Worm (Caenorhabditis elegans) whole organism, L1 larva: ENCODE measurements around the gene dct-15.

Source experiments
- C04F5.9 ChIP-seq: sonication (generic microtip); optimal IDR thresholded peaks from 2 replicates; lab custom pipeline; 2016; ENCODE audit warnings: missing genetic modification characterization, missing compliant biosample characterization
- F16B12.6 ChIP-seq: fragments of 150-350 bp; optimal IDR thresholded peaks from 2 replicates; lab custom pipeline; 2014; ENCODE audit warnings: missing biosample characterization, missing genetic modification characterization
- alr-1 ChIP-seq: fragments of 200-800 bp; sonication (Bioruptor generic); optimal IDR thresholded peaks from 2 replicates; lab custom pipeline; 2018; ENCODE audit warnings: borderline replicate concordance, mild to moderate bottlenecking, missing genetic modification characterization, missing compliant biosample characterization
- aly-2 ChIP-seq: fragments of 150-350 bp; optimal IDR thresholded peaks from 2 replicates; lab custom pipeline; 2014; ENCODE audit warnings: missing biosample characterization, missing genetic modification characterization
- blmp-1 ChIP-seq: fragments of 150-350 bp; optimal IDR thresholded peaks from 2 replicates; lab custom pipeline; 2014; ENCODE audit warnings: missing biosample characterization, missing genetic modification characterization
- ceh-8 ChIP-seq: fragments of 200-800 bp; sonication (Bioruptor generic); optimal IDR thresholded peaks from 2 replicates; lab custom pipeline; 2018; ENCODE audit warnings: mild to moderate bottlenecking, missing genetic modification characterization, moderate library complexity, missing compliant biosample characterization
- dsc-1 ChIP-seq: sonication (generic microtip); optimal IDR thresholded peaks from 2 replicates; lab custom pipeline; 2016; ENCODE audit warnings: mild to moderate bottlenecking, missing genetic modification characterization, missing compliant biosample characterization
- efl-1 ChIP-seq, 4 experiments: fragments of 150-350 bp; optimal IDR thresholded peaks in 3 of 4; peaks in 1 of 4; 1 replicate in 1 of 4; 2 replicates in 3 of 4; lab custom pipeline; 2014; ENCODE audit warnings: missing biosample characterization in 2 of 4, missing genetic modification characterization in 2 of 4, missing genetic modification reagents in 2 of 4
- elt-3 ChIP-seq, 6 experiments: fragments of 150-350 bp in 1 of 6; sonication (generic microtip); optimal IDR thresholded peaks; 2 replicates each; lab custom pipeline; 2017 to 2018; ENCODE audit warnings: missing biosample characterization in 6 of 6, missing genetic modification characterization in 6 of 6, inconsistent platforms in 1 of 6
- fos-1 ChIP-seq: fragments of 150-350 bp; optimal IDR thresholded peaks from 2 replicates; lab custom pipeline; 2014; ENCODE audit warnings: missing biosample characterization, missing genetic modification characterization
- hlh-4 ChIP-seq: sonication (generic microtip); optimal IDR thresholded peaks from 2 replicates; lab custom pipeline; 2016; ENCODE audit warnings: mild to moderate bottlenecking, missing genetic modification characterization, missing compliant biosample characterization
- irx-1 ChIP-seq: sonication (generic microtip); optimal IDR thresholded peaks from 2 replicates; lab custom pipeline; 2016; ENCODE audit warnings: missing genetic modification characterization, missing compliant biosample characterization
- jun-1 ChIP-seq: fragments of 150-350 bp; optimal IDR thresholded peaks from 2 replicates; lab custom pipeline; 2014; ENCODE audit warnings: missing biosample characterization, missing genetic modification reagents, missing genetic modification characterization
- lin-14 ChIP-seq: fragments of 200-800 bp; sonication (Bioruptor generic); optimal IDR thresholded peaks from 2 replicates; lab custom pipeline; 2018; ENCODE audit warnings: mild to moderate bottlenecking, missing genetic modification characterization, moderate library complexity, missing compliant biosample characterization
- lsy-2 ChIP-seq, 2 experiments: fragments of 150-350 bp; optimal IDR thresholded peaks; 2 replicates each; lab custom pipeline; 2014; ENCODE audit warnings: missing biosample characterization in 2 of 2, missing genetic modification characterization in 2 of 2
- mdl-1 ChIP-seq, 2 experiments: fragments of 150-350 bp; optimal IDR thresholded peaks; 2 replicates each; lab custom pipeline; 2014 to 2017; ENCODE audit warnings: missing biosample characterization in 2 of 2, missing genetic modification characterization in 2 of 2, inconsistent platforms in 1 of 2
- mef-2 ChIP-seq: fragments of 150-350 bp; optimal IDR thresholded peaks from 2 replicates; lab custom pipeline; 2014; ENCODE audit warnings: missing biosample characterization, missing genetic modification characterization
- nhr-12 ChIP-seq: sonication (generic microtip); optimal IDR thresholded peaks from 2 replicates; lab custom pipeline; 2017; ENCODE audit warnings: missing biosample characterization, missing genetic modification characterization
- nhr-19 ChIP-seq: fragments of 200-800 bp; sonication (Bioruptor generic); conservative IDR thresholded peaks from 2 replicates; pipeline ENCODE4 v1.3.6; 2022; ENCODE audit warnings: missing genetic modification characterization, missing compliant biosample characterization
- nhr-47 ChIP-seq: sonication (generic microtip); optimal IDR thresholded peaks from 2 replicates; lab custom pipeline; 2016; ENCODE audit warnings: mild to moderate bottlenecking, missing genetic modification characterization, moderate library complexity, missing compliant biosample characterization
- nhr-77 ChIP-seq: fragments of 150-350 bp; optimal IDR thresholded peaks from 2 replicates; lab custom pipeline; 2014; ENCODE audit warnings: missing biosample characterization, missing genetic modification characterization
- nhr-90 ChIP-seq: sonication (generic microtip); optimal IDR thresholded peaks from 2 replicates; lab custom pipeline; 2016; ENCODE audit warnings: mild to moderate bottlenecking, missing genetic modification characterization, missing compliant biosample characterization; ENCODE audit not compliant: poor library complexity
- pqm-1 ChIP-seq: sonication (generic microtip); optimal IDR thresholded peaks from 3 replicates; lab custom pipeline; 2017; ENCODE audit warnings: missing biosample characterization, missing genetic modification characterization
- skn-1 ChIP-seq: fragments of 150-350 bp; optimal IDR thresholded peaks from 2 replicates; lab custom pipeline; 2014; ENCODE audit warnings: missing biosample characterization, missing genetic modification characterization
- swsn-7 ChIP-seq: sonication (generic microtip); optimal IDR thresholded peaks from 2 replicates; lab custom pipeline; 2016; ENCODE audit warnings: missing genetic modification characterization, missing compliant biosample characterization
- tlp-1 ChIP-seq: fragments of 150-350 bp; optimal IDR thresholded peaks from 2 replicates; lab custom pipeline; 2014; ENCODE audit warnings: missing biosample characterization, missing genetic modification characterization
- ztf-4 ChIP-seq: fragments of 150-350 bp; optimal IDR thresholded peaks from 2 replicates; lab custom pipeline; 2014; ENCODE audit warnings: missing biosample characterization, missing genetic modification characterization

dct-15 gene

DNA sequence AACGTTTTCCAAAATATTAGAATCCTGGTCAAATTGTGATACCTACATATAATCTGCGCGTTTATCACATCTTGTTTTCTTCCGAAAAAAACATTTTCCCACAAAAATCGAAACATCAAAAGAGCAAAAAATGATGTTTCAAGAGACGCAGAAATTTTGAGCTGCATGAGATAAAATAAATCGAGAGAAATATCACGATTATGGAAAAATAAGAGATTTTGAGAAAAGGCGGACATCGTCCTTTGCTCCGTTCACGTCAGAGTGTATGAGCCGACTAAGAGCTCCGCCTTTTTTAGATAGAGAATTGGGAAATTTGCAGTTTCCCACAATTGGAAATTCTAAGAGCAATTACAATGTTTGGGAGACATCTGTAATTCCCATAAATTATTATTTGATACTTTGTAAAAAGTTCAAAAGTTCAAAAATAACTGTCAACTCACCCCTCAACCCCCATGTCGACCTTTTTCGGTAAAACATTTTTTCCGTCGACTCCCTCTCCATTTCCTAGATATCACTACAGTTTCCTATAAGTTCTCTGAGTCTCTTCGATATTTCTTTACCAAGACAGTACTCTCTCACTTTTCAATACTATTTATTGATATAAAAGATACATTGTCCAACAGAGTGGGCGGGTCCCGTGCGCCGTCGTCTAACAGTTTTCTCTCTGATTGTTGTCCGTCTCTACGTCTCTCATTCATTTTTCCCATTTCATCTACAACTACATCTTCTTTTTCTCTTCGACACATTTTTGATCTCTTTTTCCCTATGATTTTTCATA, 53.7 kb downstream of the dct-15 start (continued):
- peak; percentile 80 for TF ChIP-seq blmp-1 (tag; lab: Kevin White, UChicago)
- TF ChIP-seq efl-1 (optimal IDR thresholded peaks at IDR 0.05; lab: Kevin White, UChicago), result peak; percentile 15 to 32
- TF ChIP-seq efl-1 (GFP tag; optimal IDR thresholded peaks at IDR 0.05 in 1 of 2; lab: Kevin White, UChicago), result no peak
- TF ChIP-seq fos-1, result no peak
- TF ChIP-seq pqm-1 (tag; lab: Kevin White, UChicago), result no peak
- TF ChIP-seq nhr-47 (tag; lab: Kevin White, UChicago), result peak; percentile 9
- peak; percentile 57 for TF ChIP-seq dsc-1 (tag; lab: Kevin White, UChicago)
- peak; percentile 6 for TF ChIP-seq nhr-77 (tag; lab: Kevin White, UChicago)
- TF ChIP-seq ztf-4 (tag; lab: Kevin White, UChicago), result peak; percentile 41
- no peak for TF ChIP-seq ceh-8 (GFP tag; lab: Kevin White, UChicago)
- no peak for TF ChIP-seq hlh-4 (tag; lab: Kevin White, UChicago)
- TF ChIP-seq nhr-19 (GFP tag; lab: Robert Waterston, UW), result peak; percentile 28
- TF ChIP-seq alr-1 (tag; lab: Kevin White, UChicago), result no peak
- TF ChIP-seq F16B12.6, result no peak
- TF ChIP-seq skn-1, result no peak
- peak in 1 of 2 experiments; percentile 19 for TF ChIP-seq mdl-1 (tag; optimal IDR thresholded peaks at IDR 0.05; lab: Kevin White, UChicago)
- peak; percentile 29 to 57 for TF ChIP-seq lsy-2 (tag; optimal IDR thresholded peaks at IDR 0.05; lab: Kevin White, UChicago)
- TF ChIP-seq tlp-1 (tag; lab: Kevin White, UChicago), result no peak
- TF ChIP-seq aly-2 (tag; lab: Kevin White, UChicago), result no peak
- TF ChIP-seq swsn-7 (tag; lab: Kevin White, UChicago), result peak; percentile 22
- TF ChIP-seq nhr-12, result no peak
- TF ChIP-seq mef-2, result no peak
- peak; percentile 0 for TF ChIP-seq irx-1 (tag; lab: Kevin White, UChicago)
- peak; percentile 60 for TF ChIP-seq nhr-90 (tag; lab: Kevin White, UChicago)
- TF ChIP-seq lin-14 (GFP tag; lab: Kevin White, UChicago), result peak; percentile 70
- TF ChIP-seq elt-3 (tag; optimal IDR thresholded peaks at IDR 0.05; lab: Kevin White, UChicago), result peak in 2 of 6 experiments; percentile 78 to 85
- TF ChIP-seq C04F5.9 (tag; lab: Kevin White, UChicago), result no peak
- no peak for TF ChIP-seq jun-1
